Worm (Caenorhabditis elegans): Measurements from ENCODE around the gene acl-3.

DNA sequence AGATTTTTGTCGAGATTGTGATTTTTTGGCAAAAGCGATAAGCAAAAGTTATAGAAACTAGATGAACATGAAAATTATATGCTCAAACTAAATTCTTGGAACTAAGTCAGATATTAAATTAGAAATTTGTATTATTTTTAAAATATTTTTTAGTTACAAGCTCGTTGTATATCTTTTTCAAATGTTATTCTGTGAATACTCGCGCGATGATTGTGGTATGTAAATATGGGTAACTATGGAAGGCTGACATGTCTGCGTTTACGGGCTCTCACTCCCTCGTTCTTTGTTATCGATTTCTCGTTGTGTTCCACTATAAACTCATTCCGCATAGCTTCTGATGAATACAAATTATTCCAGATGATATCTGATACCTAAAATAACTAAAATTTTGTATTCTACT lies 42.3 kb upstream of the acl-3 start, which contains the start of gene ZK792.7:
- TF ChIP-seq egl-27 (tag; optimal IDR thresholded peaks at IDR 0.05) (no peak), pqm-1 (tag; optimal IDR thresholded peaks at IDR 0.05) (no peak), nhr-76 (tag; optimal IDR thresholded peaks at IDR 0.05) (no peak), nhr-23 (tag; optimal IDR thresholded peaks at IDR 0.05) (no peak), aly-2 (tag; optimal IDR thresholded peaks at IDR 0.05) (no peak), snpc-4 (tag; optimal IDR thresholded peaks at IDR 0.05) (no peak), nhr-12 (tag; optimal IDR thresholded peaks at IDR 0.05) (no peak), nhr-28 (tag; optimal IDR thresholded peaks at IDR 0.05) (no peak), lin-39 (tag; optimal IDR thresholded peaks at IDR 0.05) (no peak)
